Worm (Caenorhabditis elegans) whole organism, L2 larva: ENCODE measurements around the gene F22B8.7.

ENCODE experiments used
- C34F6.9 ChIP-seq: fragments of 150-350 bp; optimal IDR thresholded peaks from 2 replicates; lab custom pipeline; 2014; ENCODE audit warnings: missing biosample characterization, missing genetic modification characterization
- F13H6.1 ChIP-seq: sonication (generic microtip); optimal IDR thresholded peaks from 2 replicates; lab custom pipeline; 2016; ENCODE audit warnings: missing genetic modification characterization, missing compliant biosample characterization
- R02D3.7 ChIP-seq: fragments of 150-350 bp; optimal IDR thresholded peaks from 2 replicates; lab custom pipeline; 2014; ENCODE audit warnings: missing biosample characterization, missing genetic modification characterization
- alr-1 ChIP-seq: fragments of 150-350 bp; optimal IDR thresholded peaks from 2 replicates; lab custom pipeline; 2014; ENCODE audit warnings: missing biosample characterization, missing genetic modification characterization
- ama-1 ChIP-seq: fragments of 150-350 bp; optimal IDR thresholded peaks from 2 replicates; lab custom pipeline; 2018; ENCODE audit warnings: inconsistent platforms
- blmp-1 ChIP-seq: sonication (generic microtip); optimal IDR thresholded peaks from 2 replicates; lab custom pipeline; 2017; ENCODE audit warnings: missing genetic modification characterization, mild to moderate bottlenecking, missing compliant biosample characterization, antibody characterized with exemption, moderate library complexity; ENCODE audit not compliant: insufficient read depth
- ceh-16 ChIP-seq: fragments of 150-350 bp; optimal IDR thresholded peaks from 2 replicates; lab custom pipeline; 2014; ENCODE audit warnings: missing biosample characterization, missing genetic modification characterization
- crh-2 ChIP-seq: sonication (generic microtip); optimal IDR thresholded peaks from 2 replicates; lab custom pipeline; 2017; ENCODE audit warnings: missing biosample characterization, missing genetic modification characterization
- dmd-4 ChIP-seq: sonication (generic microtip); optimal IDR thresholded peaks from 2 replicates; lab custom pipeline; 2017; ENCODE audit warnings: missing biosample characterization, missing genetic modification characterization
- egl-27 ChIP-seq: sonication (generic microtip); optimal IDR thresholded peaks from 3 replicates; lab custom pipeline; 2017; ENCODE audit warnings: missing biosample characterization, missing genetic modification reagents, missing genetic modification characterization
- fos-1 ChIP-seq: fragments of 150-350 bp; optimal IDR thresholded peaks from 2 replicates; lab custom pipeline; 2014; ENCODE audit warnings: missing biosample characterization, missing genetic modification characterization
- gmeb-1 ChIP-seq: fragments of 150-350 bp; optimal IDR thresholded peaks from 2 replicates; lab custom pipeline; 2014; ENCODE audit warnings: missing biosample characterization, missing genetic modification characterization
- lin-13 ChIP-seq: fragments of 150-350 bp; optimal IDR thresholded peaks from 2 replicates; lab custom pipeline; 2014; ENCODE audit warnings: missing biosample characterization, missing genetic modification reagents, missing genetic modification characterization
- lin-39 ChIP-seq: fragments of 150-350 bp; optimal IDR thresholded peaks from 2 replicates; lab custom pipeline; 2014; ENCODE audit warnings: missing biosample characterization, missing genetic modification reagents, missing genetic modification characterization
- lsy-2 ChIP-seq, 2 experiments: fragments of 150-350 bp in 1 of 2; sonication (generic microtip) in 1 of 2; optimal IDR thresholded peaks; 2 replicates each; lab custom pipeline; 2014 to 2017; ENCODE audit warnings: missing biosample characterization in 2 of 2, missing genetic modification characterization in 2 of 2
- mdl-1 ChIP-seq, 2 experiments: fragments of 150-350 bp in 1 of 2; sonication (generic microtip) in 1 of 2; optimal IDR thresholded peaks; 2 replicates each; lab custom pipeline; 2017; ENCODE audit warnings: missing biosample characterization in 2 of 2, missing genetic modification characterization in 2 of 2
- nhr-10 ChIP-seq: sonication (generic microtip); optimal IDR thresholded peaks from 2 replicates; lab custom pipeline; 2017; ENCODE audit warnings: missing biosample characterization, missing genetic modification characterization
- nhr-12 ChIP-seq: fragments of 150-350 bp; optimal IDR thresholded peaks from 2 replicates; lab custom pipeline; 2014; ENCODE audit warnings: missing biosample characterization, missing genetic modification characterization
- nhr-129 ChIP-seq: fragments of 150-350 bp; optimal IDR thresholded peaks from 2 replicates; lab custom pipeline; 2014; ENCODE audit warnings: missing biosample characterization, missing genetic modification characterization
- nhr-23 ChIP-seq: fragments of 150-350 bp; optimal IDR thresholded peaks from 2 replicates; lab custom pipeline; 2014; ENCODE audit warnings: missing biosample characterization, missing genetic modification reagents, missing genetic modification characterization
- nhr-25 ChIP-seq: fragments of 150-350 bp; sonication (generic microtip); optimal IDR thresholded peaks from 3 replicates; lab custom pipeline; 2014; ENCODE audit warnings: missing biosample characterization, missing genetic modification characterization
- nhr-77 ChIP-seq: fragments of 150-350 bp; optimal IDR thresholded peaks from 2 replicates; lab custom pipeline; 2014; ENCODE audit warnings: missing biosample characterization, missing genetic modification characterization
- skn-1 ChIP-seq: sonication (generic microtip); optimal IDR thresholded peaks from 2 replicates; lab custom pipeline; 2017; ENCODE audit warnings: missing biosample characterization, missing genetic modification characterization
- sma-3 ChIP-seq: sonication (generic microtip); optimal IDR thresholded peaks from 2 replicates; lab custom pipeline; 2016; ENCODE audit warnings: missing genetic modification reagents, missing genetic modification characterization, missing compliant biosample characterization
- sma-9 ChIP-seq, 2 experiments: fragments of 150-350 bp in 1 of 2; sonication (generic microtip) in 1 of 2; optimal IDR thresholded peaks; 2 replicates each; lab custom pipeline; 2014 to 2016; ENCODE audit warnings: missing genetic modification characterization in 2 of 2, mild to moderate bottlenecking in 1 of 2, missing biosample characterization in 1 of 2, missing compliant biosample characterization in 1 of 2, missing genetic modification reagents in 1 of 2, moderate library complexity in 1 of 2
- snpc-4 ChIP-seq: fragments of 150-350 bp; optimal IDR thresholded peaks from 2 replicates; lab custom pipeline; 2014; ENCODE audit warnings: missing biosample characterization, missing genetic modification characterization
- unc-39 ChIP-seq: fragments of 150-350 bp; optimal IDR thresholded peaks from 2 replicates; lab custom pipeline; 2014; ENCODE audit warnings: missing biosample characterization, missing genetic modification characterization
- unc-55 ChIP-seq: fragments of 150-350 bp; sonication (generic microtip); optimal IDR thresholded peaks from 3 replicates; lab custom pipeline; 2014; ENCODE audit warnings: missing biosample characterization, missing genetic modification reagents, missing genetic modification characterization
- unc-62 ChIP-seq: fragments of 150-350 bp; optimal IDR thresholded peaks from 2 replicates; lab custom pipeline; 2014; ENCODE audit warnings: missing biosample characterization, missing genetic modification reagents, missing genetic modification characterization
- zag-1 ChIP-seq: fragments of 150-350 bp; optimal IDR thresholded peaks from 2 replicates; lab custom pipeline; 2014; ENCODE audit warnings: missing biosample characterization, missing genetic modification characterization
- ztf-4 ChIP-seq: fragments of 150-350 bp; optimal IDR thresholded peaks from 2 replicates; lab custom pipeline; 2014; ENCODE audit warnings: missing biosample characterization, missing genetic modification characterization

Gene F22B8.7

DNA sequence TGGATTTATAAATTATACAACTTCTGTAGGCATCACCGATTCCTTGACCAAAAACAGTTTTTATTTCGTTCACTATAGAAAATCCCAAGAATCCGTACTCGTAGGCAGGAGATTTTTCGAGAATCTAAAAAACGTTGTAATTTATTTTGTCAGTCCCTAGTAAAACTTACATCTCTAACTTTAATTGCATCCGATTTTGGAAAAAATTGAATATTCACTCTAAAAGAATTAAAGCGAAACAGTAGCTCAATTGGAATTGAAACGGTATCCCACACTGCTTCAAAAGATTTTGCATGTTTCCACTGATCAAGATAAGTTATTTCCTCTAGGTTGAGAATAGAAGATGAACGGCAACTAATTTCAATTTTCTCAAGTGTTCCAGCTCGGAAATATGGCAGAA, 36.9 kb downstream of the F22B8.7 start, which contains the start of gene fbxa-142:
TSS of gene fbxa-142 (minus strand) at position 101 of the 400 bp plus-strand sequence.
- TF ChIP-seq nhr-23 (tag; lab: Kevin White, UChicago) (no peak), lsy-2 (tag; optimal IDR thresholded peaks at IDR 0.05; lab: Kevin White, UChicago) (no peak), fos-1 (tag; lab: Kevin White, UChicago) (no peak), unc-55 (no peak), sma-9 (GFP tag; optimal IDR thresholded peaks at IDR 0.05; lab: Kevin White, UChicago) (no peak), sma-9 (tag; optimal IDR thresholded peaks at IDR 0.05; lab: Kevin White, UChicago) (no peak), mdl-1 (tag; optimal IDR thresholded peaks at IDR 0.05; lab: Kevin White, UChicago) (no peak), unc-39 (tag; lab: Kevin White, UChicago) (no peak), ama-1 (lab: Kevin White, UChicago) (no peak)

DNA sequence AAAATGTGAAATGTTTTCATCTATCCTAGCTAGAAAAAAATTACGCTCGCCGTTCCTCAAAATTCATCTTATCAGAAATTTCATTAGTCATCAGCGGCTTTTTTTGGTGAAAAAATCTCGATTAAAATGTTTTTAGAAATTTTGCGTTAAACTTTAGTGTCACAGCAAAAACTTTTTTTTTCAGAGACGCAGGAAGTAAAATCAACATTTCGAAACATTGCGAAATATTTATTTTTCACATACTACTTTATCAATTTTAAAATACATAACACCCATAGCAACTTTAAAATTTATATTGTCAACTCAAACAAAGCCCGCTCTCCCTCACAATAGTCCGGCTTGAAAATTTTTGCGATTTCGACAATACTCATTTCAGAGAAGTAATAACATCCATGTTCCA, 37.8 kb downstream of the F22B8.7 start:
- TF ChIP-seq nhr-10 (tag; lab: Kevin White, UChicago) = no peak
- no peak for TF ChIP-seq unc-39 (tag; lab: Kevin White, UChicago)
- TF ChIP-seq C34F6.9 = no peak
- peak; percentile 38 for TF ChIP-seq nhr-129 (tag; lab: Kevin White, UChicago)

- TF ChIP-seq lin-39 = no peak
- TF ChIP-seq unc-55 = no peak
Observed at ce11 chrV:16132705-16133104, 38.3 kb downstream of the F22B8.7 start, which contains the start of gene fbxa-144. TSS of gene fbxa-144 (minus strand) at chrV:16132805.

DNA sequence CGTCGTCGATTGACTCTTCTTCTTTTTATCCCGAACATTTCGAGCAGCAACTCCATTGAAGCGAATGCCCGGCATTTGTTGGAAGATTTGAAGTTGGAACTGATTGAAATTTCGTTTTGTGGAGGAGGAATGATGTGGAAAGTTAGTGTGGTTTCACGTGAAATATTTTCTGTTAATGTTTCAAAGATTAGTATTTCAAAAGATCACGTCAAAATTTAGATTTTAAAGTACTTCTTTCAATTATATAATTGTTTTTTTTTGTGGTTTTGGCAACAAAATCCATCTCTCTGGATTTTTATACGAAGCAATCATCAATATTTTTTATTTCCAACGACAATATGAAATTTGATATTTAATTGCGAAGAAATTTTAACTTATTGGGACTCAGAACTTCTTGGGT, 42.7 kb downstream of the F22B8.7 start, which contains the start of gene F44G3.7:
TSS of gene F44G3.7 (minus strand) at position 101 of the 400 bp plus-strand sequence.
- no peak for TF ChIP-seq nhr-10 (tag; lab: Kevin White, UChicago)
- TF ChIP-seq gmeb-1 (tag; lab: Kevin White, UChicago) = no peak
- no peak for TF ChIP-seq fos-1 (tag; lab: Kevin White, UChicago)
- no peak for TF ChIP-seq nhr-12 (tag; lab: Kevin White, UChicago)
- no peak for TF ChIP-seq snpc-4 (tag; lab: Kevin White, UChicago)
- TF ChIP-seq sma-3 = no peak
- TF ChIP-seq C34F6.9 = no peak
- TF ChIP-seq sma-9 (GFP tag; optimal IDR thresholded peaks at IDR 0.05; lab: Kevin White, UChicago) = no peak
- TF ChIP-seq sma-9 (tag; optimal IDR thresholded peaks at IDR 0.05; lab: Kevin White, UChicago) = no peak
- TF ChIP-seq R02D3.7 (tag; lab: Kevin White, UChicago) = no peak

- TF ChIP-seq nhr-12 (tag; lab: Kevin White, UChicago) (no peak), ceh-16 (tag; lab: Kevin White, UChicago) (no peak), blmp-1 (no peak), fos-1 (tag; lab: Kevin White, UChicago) (peak; percentile 31), crh-2 (tag; lab: Kevin White, UChicago) (no peak), sma-3 (no peak), nhr-129 (tag; lab: Kevin White, UChicago) (no peak)
Observed at ce11 chrV:16139529-16139928, 45.1 kb downstream of the F22B8.7 start, which contains the start of gene clc-11. TSS of gene clc-11 (minus strand) at chrV:16139629.

- no peak for TF ChIP-seq fos-1 (tag; lab: Kevin White, UChicago)
Observed at ce11 chrV:16141071-16141470, 46.7 kb downstream of the F22B8.7 start, which contains the start of gene clc-32. TSS of gene clc-32 (minus strand) at chrV:16141171.

DNA sequence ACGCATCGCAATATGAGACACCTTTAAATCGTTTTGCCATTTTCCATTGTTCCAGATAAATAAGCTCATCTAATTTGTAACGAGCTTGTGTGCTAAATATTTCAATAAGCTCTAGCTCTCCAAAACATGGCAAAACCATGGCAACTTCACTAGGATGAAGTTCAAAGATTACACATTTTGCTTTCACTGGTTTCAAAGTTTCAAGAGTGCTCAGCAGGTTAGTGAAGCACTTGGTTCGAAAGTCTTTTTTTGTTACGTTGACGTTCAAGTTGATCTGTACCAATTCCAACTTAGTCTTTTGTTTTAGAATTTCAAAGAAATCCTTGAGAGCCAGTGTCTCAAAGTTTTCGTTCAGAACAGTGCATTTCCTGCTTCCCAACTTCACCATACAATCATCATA, 48.0 kb downstream of the F22B8.7 start, which contains the start of gene fbxa-18:
TSS of gene fbxa-18 (plus strand) at position 301 of the 400 bp plus-strand sequence.
- TF ChIP-seq F13H6.1 (tag; lab: Kevin White, UChicago) (no peak), snpc-4 (tag; lab: Kevin White, UChicago) (no peak), alr-1 (tag; lab: Kevin White, UChicago) (no peak), dmd-4 (tag; lab: Kevin White, UChicago) (no peak), lin-13 (GFP tag; lab: Kevin White, UChicago) (no peak), egl-27 (tag; lab: Kevin White, UChicago) (no peak), blmp-1 (no peak), zag-1 (tag; lab: Kevin White, UChicago) (no peak), skn-1 (tag; lab: Kevin White, UChicago) (no peak), lsy-2 (tag; optimal IDR thresholded peaks at IDR 0.05; lab: Kevin White, UChicago) (no peak), nhr-77 (tag; lab: Kevin White, UChicago) (no peak), unc-62 (GFP tag; lab: Kevin White, UChicago) (no peak), crh-2 (tag; lab: Kevin White, UChicago) (no peak), nhr-25 (tag; lab: Kevin White, UChicago) (no peak), ztf-4 (tag; lab: Kevin White, UChicago) (no peak)
